Fruit fly (Drosophila melanogaster): ENCODE measurements around the gene CG33303.
A peak's percentile ranks its signal among the peaks of the same experiment; 100 is the strongest.

The CG33303 gene

DNA sequence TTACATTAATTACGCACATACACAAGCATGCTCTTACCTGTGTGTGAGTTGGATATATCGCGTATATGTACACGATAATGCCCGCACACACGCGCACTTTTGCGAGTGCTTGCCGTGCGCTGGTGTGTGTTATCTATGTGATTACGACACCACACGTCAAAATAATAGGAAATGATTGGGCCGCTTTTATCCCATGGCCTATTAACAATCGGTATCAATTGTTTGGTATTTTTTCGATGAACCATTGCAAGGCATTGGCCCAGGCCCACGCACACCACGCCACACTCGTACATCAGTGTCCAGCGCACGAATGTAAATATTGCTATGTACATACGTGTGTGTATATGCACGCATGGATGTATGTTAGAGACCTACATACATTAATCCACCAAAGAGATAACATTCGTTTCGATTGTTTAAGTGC lies 40.7 kb downstream of the CG33303 start (continued):
- TF ChIP-seq CG1602 (GFP tag; optimal IDR thresholded peaks at IDR 0.05) (no peak), crp (GFP tag; optimal IDR thresholded peaks at IDR 0.05) (no peak), mirr (GFP tag; optimal IDR thresholded peaks at IDR 0.05) (peak; percentile 99), CG14710 (tag; optimal IDR thresholded peaks at IDR 0.05) (peak; percentile 56), cg (GFP tag; optimal IDR thresholded peaks at IDR 0.05) (peak; percentile 100), CG10543 (GFP tag; optimal IDR thresholded peaks at IDR 0.05) (peak; percentile 97), sima (GFP tag; optimal IDR thresholded peaks at IDR 0.05) (no peak), Dref (GFP tag; IDR thresholded peaks at IDR 0.05) (peak; percentile 45), CG7786 (GFP tag; optimal IDR thresholded peaks at IDR 0.05) (peak; percentile 30), CG17328 (GFP tag; IDR thresholded peaks at IDR 0.05) (peak; percentile 53), exex (tag; optimal IDR thresholded peaks at IDR 0.05) (peak; percentile 97), pan (optimal IDR thresholded peaks at IDR 0.05) (no peak), pan (GFP tag; optimal IDR thresholded peaks at IDR 0.05 in 1 of 2, IDR thresholded peaks at IDR 0.05 in 1 of 2) (no peak), amos (GFP tag; IDR thresholded peaks at IDR 0.05; ENCODE audit: partially characterized antibody) (no peak; the same call in 1 of the 2 replicates), CG10321 (GFP tag; IDR thresholded peaks at IDR 0.05) (no peak), Atf-2 (GFP tag; optimal IDR thresholded peaks at IDR 0.05) (peak; percentile 41), CG2116 (GFP tag; optimal IDR thresholded peaks at IDR 0.05) (no peak), Hr3 (GFP tag; optimal IDR thresholded peaks at IDR 0.05) (peak; percentile 6), ham (GFP tag; IDR thresholded peaks at IDR 0.05) (no peak), Abd-B (GFP tag; optimal IDR thresholded peaks at IDR 0.05) (no peak), Mes4 (GFP tag; optimal IDR thresholded peaks at IDR 0.05) (no peak), CG14860 (GFP tag; IDR thresholded peaks at IDR 0.05; ENCODE audit: partially characterized antibody) (no peak), NC2β (GFP tag; optimal IDR thresholded peaks at IDR 0.05) (peak; percentile 55), dan (GFP tag; IDR thresholded peaks at IDR 0.05) (no peak), B-H2 (GFP tag; optimal IDR thresholded peaks at IDR 0.05) (peak; percentile 87), fd102C (GFP tag; optimal IDR thresholded peaks at IDR 0.05) (peak; percentile 17), Lim3 (GFP tag; IDR thresholded peaks at IDR 0.05) (no peak), CG10959 (GFP tag; IDR thresholded peaks at IDR 0.05) (no peak), CG7745 (tag; optimal IDR thresholded peaks at IDR 0.05) (peak; percentile 66), nau (GFP tag; optimal IDR thresholded peaks at IDR 0.05) (peak; percentile 85), ttk (GFP tag; IDR thresholded peaks at IDR 0.05) (no peak), CG15601 (tag; optimal IDR thresholded peaks at IDR 0.05) (peak; percentile 77), CG16779 (GFP tag; IDR thresholded peaks at IDR 0.05) (no peak), CG14667 (GFP tag; IDR thresholded peaks at IDR 0.05) (no peak), onecut (GFP tag; IDR thresholded peaks at IDR 0.05) (peak; percentile 74), CHES-1-like (GFP tag; optimal IDR thresholded peaks at IDR 0.05) (peak; percentile 73), insv (GFP tag; optimal IDR thresholded peaks at IDR 0.05) (peak in 1 of 2 experiments; percentile 43), chif (GFP tag; optimal IDR thresholded peaks at IDR 0.05) (peak in 1 of 2 experiments; percentile 41), CG30403 (GFP tag; optimal IDR thresholded peaks at IDR 0.05) (peak; percentile 13), row (GFP tag; IDR thresholded peaks at IDR 0.05) (peak; percentile 70; the same call in 2 of the 3 replicates), tup (GFP tag; optimal IDR thresholded peaks at IDR 0.05) (no peak), ken (GFP tag; IDR thresholded peaks at IDR 0.05) (no peak), pho (GFP tag; optimal IDR thresholded peaks at IDR 0.05) (peak; percentile 18), Deaf1 (tag; optimal IDR thresholded peaks at IDR 0.05) (peak; percentile 40), CG1233 (GFP tag; optimal IDR thresholded peaks at IDR 0.05) (peak; percentile 74), CG17829 (tag; optimal IDR thresholded peaks at IDR 0.05) (peak; percentile 63), D19A (tag; optimal IDR thresholded peaks at IDR 0.05) (peak; percentile 67), gsb-n (tag; optimal IDR thresholded peaks at IDR 0.05) (peak; percentile 59), lilli (GFP tag; optimal IDR thresholded peaks at IDR 0.05) (peak; percentile 51), her (GFP tag; optimal IDR thresholded peaks at IDR 0.05) (peak; percentile 75), CG17186 (GFP tag; optimal IDR thresholded peaks at IDR 0.05) (no peak)

All from whole organism, embryonic.